Worm (Caenorhabditis elegans) whole organism, midembryonic: Measurements from ENCODE around the gene F43C11.12.

Experiments used
- cog-1 ChIP-seq: sonication (generic microtip); optimal IDR thresholded peaks from 2 replicates; lab custom pipeline; 2016; ENCODE audit warnings: missing genetic modification characterization, missing compliant biosample characterization
- flt-1 ChIP-seq: fragments of 200-800 bp; sonication (Bioruptor generic); IDR thresholded peaks from 2 replicates; pipeline ENCODE4 v1.3.6; 2022; ENCODE audit warnings: missing genetic modification characterization, missing compliant biosample characterization
- klf-2 ChIP-seq: fragments of 200-800 bp; sonication (Bioruptor generic); conservative IDR thresholded peaks from 2 replicates; pipeline ENCODE4 v1.3.6; 2022; ENCODE audit warnings: missing genetic modification reagents, missing genetic modification characterization, missing compliant biosample characterization
- med-1 ChIP-seq: sonication (generic microtip); optimal IDR thresholded peaks from 2 replicates; lab custom pipeline; 2017; ENCODE audit warnings: missing genetic modification characterization, mild to moderate bottlenecking, missing compliant biosample characterization, antibody characterized with exemption, missing genetic modification reagents; ENCODE audit not compliant: insufficient read depth
- ztf-23 ChIP-seq: fragments of 200-800 bp; sonication (Bioruptor generic); IDR thresholded peaks from 2 replicates; pipeline ENCODE4 v1.3.6; 2022; ENCODE audit warnings: missing genetic modification reagents, missing genetic modification characterization, missing compliant biosample characterization

- TF ChIP-seq flt-1 (no peak), cog-1 (no peak), ztf-23 (GFP tag; lab: Robert Waterston, UW) (no peak), med-1 (no peak), klf-2 (GFP tag; lab: Robert Waterston, UW) (no peak)
Measured at ce11 chrII:2363673-2364072, 2.9 kb downstream of the F43C11.12 start, which contains the start of gene F43C11.11.
